Worm (Caenorhabditis elegans): ENCODE results near the gene dct-17.
A peak's percentile ranks its signal among the peaks of the same experiment; 100 is the strongest.

The dct-17 gene

ce11 chrV:13738374-13738773 is 7.8 kb upstream of the dct-17 start, which contains the start of gene irg-5:
Gene irg-5 (minus strand): TSS chrV:13738474.
- TF ChIP-seq alr-1 (tag; optimal IDR thresholded peaks at IDR 0.05): no peak
- TF ChIP-seq nhr-129 (tag; optimal IDR thresholded peaks at IDR 0.05): no peak
- TF ChIP-seq Y55F3AM.14 (GFP tag; optimal IDR thresholded peaks at IDR 0.05): no peak
- TF ChIP-seq ceh-16 (tag; optimal IDR thresholded peaks at IDR 0.05): no peak
- no peak for TF ChIP-seq sem-4 (tag; optimal IDR thresholded peaks at IDR 0.05)
- no peak for TF ChIP-seq unc-55 (GFP tag; optimal IDR thresholded peaks at IDR 0.05)
- no peak for TF ChIP-seq ama-1 (optimal IDR thresholded peaks at IDR 0.05)
- no peak for TF ChIP-seq nhr-12 (tag; optimal IDR thresholded peaks at IDR 0.05)
- TF ChIP-seq snpc-4 (tag; optimal IDR thresholded peaks at IDR 0.05): no peak
- no peak for TF ChIP-seq unc-39 (tag; optimal IDR thresholded peaks at IDR 0.05)
- no peak for TF ChIP-seq C34F6.9 (tag; optimal IDR thresholded peaks at IDR 0.05)
- TF ChIP-seq zag-1 (tag; optimal IDR thresholded peaks at IDR 0.05): no peak
- no peak for TF ChIP-seq nhr-10 (tag; optimal IDR thresholded peaks at IDR 0.05)
- TF ChIP-seq R02D3.7 (tag; optimal IDR thresholded peaks at IDR 0.05): no peak
- TF ChIP-seq blmp-1 (tag; optimal IDR thresholded peaks at IDR 0.05; ENCODE audit: insufficient read depth): no peak

ce11 chrV:13736147-13736546 is 5.6 kb upstream of the dct-17 start, which contains the start of gene F35E12.6:
Gene F35E12.6 (minus strand): TSS chrV:13736247.
- TF ChIP-seq lin-13 (GFP tag; optimal IDR thresholded peaks at IDR 0.05) (no peak), nhr-25 (tag; optimal IDR thresholded peaks at IDR 0.05) (no peak), mdl-1 (tag; optimal IDR thresholded peaks at IDR 0.05) (no peak), R02D3.7 (tag; optimal IDR thresholded peaks at IDR 0.05) (no peak), fos-1 (tag; optimal IDR thresholded peaks at IDR 0.05) (peak; percentile 19), blmp-1 (tag; optimal IDR thresholded peaks at IDR 0.05; ENCODE audit: insufficient read depth) (no peak), alr-1 (tag; optimal IDR thresholded peaks at IDR 0.05) (no peak), Y55F3AM.14 (GFP tag; optimal IDR thresholded peaks at IDR 0.05) (no peak)

ce11 chrV:13725574-13725973 is 5.0 kb downstream of the dct-17 start, which contains the start of gene fbxa-181:
Gene fbxa-181 (plus strand): TSS chrV:13725874.
- TF ChIP-seq nhr-237 (tag; optimal IDR thresholded peaks at IDR 0.05): no peak
- no peak for TF ChIP-seq nhr-25 (tag; optimal IDR thresholded peaks at IDR 0.05)
- TF ChIP-seq sma-9 (GFP tag; optimal IDR thresholded peaks at IDR 0.05): no peak
- TF ChIP-seq sma-9 (tag; optimal IDR thresholded peaks at IDR 0.05): no peak
- no peak for TF ChIP-seq aly-2 (tag; optimal IDR thresholded peaks at IDR 0.05)
- TF ChIP-seq fos-1 (tag; optimal IDR thresholded peaks at IDR 0.05): no peak
- no peak for TF ChIP-seq elt-3 (tag; optimal IDR thresholded peaks at IDR 0.05)
- no peak for TF ChIP-seq snpc-4 (tag; optimal IDR thresholded peaks at IDR 0.05)
- TF ChIP-seq nhr-6 (tag; optimal IDR thresholded peaks at IDR 0.05): no peak
- no peak for TF ChIP-seq ama-1 (optimal IDR thresholded peaks at IDR 0.05)
- TF ChIP-seq lin-39 (tag; optimal IDR thresholded peaks at IDR 0.05): no peak
- no peak for TF ChIP-seq ZK546.5 (tag; optimal IDR thresholded peaks at IDR 0.05)
- TF ChIP-seq ceh-16 (tag; optimal IDR thresholded peaks at IDR 0.05): no peak
- no peak for TF ChIP-seq ztf-1 (GFP tag; conservative IDR thresholded peaks at IDR 0.05)
- TF ChIP-seq nhr-12 (tag; optimal IDR thresholded peaks at IDR 0.05): no peak

- no peak for TF ChIP-seq alr-1 (tag; optimal IDR thresholded peaks at IDR 0.05)
- TF ChIP-seq blmp-1 (tag; optimal IDR thresholded peaks at IDR 0.05; ENCODE audit: insufficient read depth): no peak
- no peak for TF ChIP-seq lin-39 (tag; optimal IDR thresholded peaks at IDR 0.05)
- no peak for TF ChIP-seq mbf-1 (tag; optimal IDR thresholded peaks at IDR 0.05)
- TF ChIP-seq nhr-10 (tag; optimal IDR thresholded peaks at IDR 0.05): no peak
- no peak for TF ChIP-seq peb-1 (tag; optimal IDR thresholded peaks at IDR 0.05)
- TF ChIP-seq nhr-77 (tag; optimal IDR thresholded peaks at IDR 0.05): no peak
- no peak for TF ChIP-seq lin-13 (GFP tag; optimal IDR thresholded peaks at IDR 0.05)
- TF ChIP-seq ztf-1 (GFP tag; conservative IDR thresholded peaks at IDR 0.05): no peak
These were observed 5.8 kb downstream of the dct-17 start, which contains the start of gene F35E12.2 for ce11 chrV:13724781-13725180. Gene F35E12.2 (minus strand): TSS chrV:13724881.

ce11 chrV:13716531-13716930 is 14.1 kb downstream of the dct-17 start, which contains the start of gene T01D3.6:
Gene T01D3.6 (plus strand): TSS chrV:13716824.
- peak; percentile 88 for TF ChIP-seq fos-1 (tag; optimal IDR thresholded peaks at IDR 0.05)
- TF ChIP-seq gmeb-1 (tag; optimal IDR thresholded peaks at IDR 0.05): peak; percentile 34
- TF ChIP-seq sma-9 (GFP tag; optimal IDR thresholded peaks at IDR 0.05): peak; percentile 56
- TF ChIP-seq sma-9 (tag; optimal IDR thresholded peaks at IDR 0.05): no peak
- TF ChIP-seq crh-2 (tag; optimal IDR thresholded peaks at IDR 0.05): no peak
